Worm (Caenorhabditis elegans) whole organism, young adult: ENCODE data around the gene mbk-2.

Experiments
- F52B5.7 ChIP-seq: sonication (generic microtip); optimal IDR thresholded peaks from 2 replicates; lab custom pipeline; 2016; ENCODE audit warnings: mild to moderate bottlenecking, missing genetic modification characterization, missing compliant biosample characterization
- ekl-4 ChIP-seq: fragments of 200-800 bp; sonication (Bioruptor generic); IDR thresholded peaks from 2 replicates; pipeline ENCODE4 v1.3.6; 2022; ENCODE audit warnings: missing genetic modification reagents, missing genetic modification characterization, missing compliant biosample characterization
- lin-54 ChIP-seq: fragments of 200-800 bp; sonication (Bioruptor generic); optimal IDR thresholded peaks from 2 replicates; lab custom pipeline; 2018; ENCODE audit warnings: mild to moderate bottlenecking, missing genetic modification characterization, missing compliant biosample characterization
- lsl-1 ChIP-seq: fragments of 200-800 bp; sonication (Bioruptor generic); optimal IDR thresholded peaks from 2 replicates; lab custom pipeline; 2018; ENCODE audit warnings: mild to moderate bottlenecking, missing genetic modification characterization, moderate library complexity, missing compliant biosample characterization
- nfya-1 ChIP-seq: sonication (generic microtip); optimal IDR thresholded peaks from 2 replicates; lab custom pipeline; 2017; ENCODE audit warnings: antibody characterized with exemption, missing compliant biosample characterization, missing genetic modification characterization, borderline replicate concordance; ENCODE audit not compliant: insufficient read depth
- ztf-25 ChIP-seq: fragments of 200-800 bp; sonication (Bioruptor generic); IDR thresholded peaks from 2 replicates; pipeline ENCODE4 v1.3.6; 2022; ENCODE audit warnings: missing genetic modification reagents, missing genetic modification characterization, missing compliant biosample characterization
- ztf-3 ChIP-seq: fragments of 200-800 bp; sonication (Bioruptor generic); optimal IDR thresholded peaks from 2 replicates; lab custom pipeline; 2018; ENCODE audit warnings: mild to moderate bottlenecking, missing genetic modification characterization, missing compliant biosample characterization

DNA sequence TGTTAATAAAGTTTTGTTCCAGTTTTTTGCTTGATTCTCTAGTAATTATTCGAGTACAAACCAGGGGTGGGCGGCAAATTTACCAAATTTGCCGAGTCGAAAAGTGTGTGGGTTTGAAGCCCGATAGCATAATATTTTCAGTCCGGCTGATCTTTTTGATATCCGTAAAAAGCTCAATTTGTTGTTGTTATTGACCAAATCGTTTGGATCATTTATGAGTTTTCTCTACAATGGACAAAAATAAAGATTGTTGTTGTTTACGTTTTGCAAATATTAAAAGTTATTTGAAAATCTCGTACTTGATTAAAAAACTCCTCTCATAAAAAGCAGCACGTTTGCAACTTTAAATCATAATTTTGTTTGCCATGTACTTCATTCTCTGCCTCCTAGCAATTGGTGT lies 47.1 kb downstream of the mbk-2 start, which contains the start of gene scl-1:
- no peak for TF ChIP-seq nfya-1 (tag; lab: Kevin White, UChicago)
- no peak for TF ChIP-seq lsl-1 (GFP tag; lab: Kevin White, UChicago)
- TF ChIP-seq ztf-3 (GFP tag; lab: Kevin White, UChicago), result no peak
- no peak for TF ChIP-seq ekl-4 (GFP tag; lab: Robert Waterston, UW)
- no peak for TF ChIP-seq F52B5.7 (tag; lab: Kevin White, UChicago)
- no peak for TF ChIP-seq lin-54 (GFP tag; lab: Kevin White, UChicago)
- TF ChIP-seq ztf-25 (GFP tag; lab: Robert Waterston, UW), result no peak
